Worm (Caenorhabditis elegans): ENCODE measurements around the gene set-1.

Gene set-1

DNA sequence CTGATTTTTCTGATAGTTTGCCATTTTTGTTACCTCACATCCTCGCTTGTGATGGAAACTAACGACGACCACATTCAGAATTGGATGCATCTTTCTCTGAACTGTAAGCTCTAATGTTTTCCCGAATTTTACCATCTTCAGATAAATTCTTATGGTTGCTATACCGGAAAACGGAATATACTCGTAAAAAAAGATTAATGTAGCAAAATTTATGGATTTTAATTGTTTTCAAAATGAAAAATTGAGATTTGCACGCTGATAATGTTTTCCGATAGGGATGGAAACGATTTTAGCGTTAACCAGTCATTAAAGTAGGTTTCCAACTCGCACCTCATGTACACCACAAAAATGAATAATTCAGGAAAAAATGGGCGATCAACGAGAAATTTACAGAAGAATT is 1.6 kb downstream of the set-1 start, which contains the start of gene T26A5.6:
Gene T26A5.6, minus strand, starts transcription at position 101 of the 400 bp plus-strand sequence.
- TF ChIP-seq madf-5 (GFP tag; IDR thresholded peaks at IDR 0.05): no peak
- no peak for TF ChIP-seq aly-2 (tag; optimal IDR thresholded peaks at IDR 0.05)
- TF ChIP-seq mdt-29 (GFP tag; IDR thresholded peaks at IDR 0.05): no peak
- TF ChIP-seq ctbp-1 (GFP tag; IDR thresholded peaks at IDR 0.05): no peak
- TF ChIP-seq ztf-11 (tag; optimal IDR thresholded peaks at IDR 0.05): no peak
- no peak for TF ChIP-seq Y75B8A.6 (GFP tag; IDR thresholded peaks at IDR 0.05)
- TF ChIP-seq dmd-9 (GFP tag; IDR thresholded peaks at IDR 0.05): no peak
- TF ChIP-seq duxl-1 (tag; optimal IDR thresholded peaks at IDR 0.05; ENCODE audit: poor library complexity): no peak
- no peak for TF ChIP-seq nhr-76 (tag; optimal IDR thresholded peaks at IDR 0.05)

DNA sequence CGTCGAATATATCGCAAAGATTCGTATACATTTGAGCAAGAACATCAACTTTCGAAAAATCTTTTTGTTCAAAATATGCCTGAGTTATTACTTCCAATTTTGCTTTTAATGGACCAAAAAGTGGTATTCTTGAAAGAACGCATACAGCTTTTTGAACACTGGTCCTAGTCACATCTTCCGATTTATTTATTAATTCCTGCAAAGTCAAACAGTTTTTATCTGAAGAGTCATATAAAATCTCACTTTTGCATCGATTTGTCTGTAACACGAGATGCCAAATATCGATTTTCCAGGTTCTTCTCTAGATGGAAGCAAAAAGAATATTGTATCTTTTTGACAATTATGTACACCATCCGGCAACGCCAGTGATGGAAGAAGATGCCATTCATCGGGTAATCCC is 2.3 kb downstream of the set-1 start:
- TF ChIP-seq aha-1 (tag): peak; percentile 96
- no peak for TF ChIP-seq ctbp-1 (GFP tag; IDR thresholded peaks at IDR 0.05)
- peak; percentile 4 for TF ChIP-seq nhr-102 (tag; optimal IDR thresholded peaks at IDR 0.05)

DNA sequence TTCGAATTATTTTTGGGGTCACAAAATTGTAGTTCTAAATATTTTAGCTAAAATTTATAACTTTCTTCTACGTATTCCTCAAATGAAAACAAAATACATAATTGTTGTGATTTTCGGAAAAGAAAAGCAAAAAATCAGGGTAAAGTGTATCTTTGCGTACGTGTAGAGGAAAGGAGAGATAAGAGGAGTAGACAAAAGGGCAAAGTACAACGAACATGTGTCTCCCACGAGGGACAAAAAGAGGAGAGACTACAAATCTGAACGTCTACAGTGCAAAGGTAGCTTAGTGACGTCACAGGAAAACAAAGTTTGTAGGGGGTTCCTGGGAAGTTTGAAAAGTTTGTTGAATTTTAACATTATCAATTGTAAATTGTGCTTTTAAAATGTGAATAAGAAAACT is 4.7 kb downstream of the set-1 start:
- TF ChIP-seq nhr-102 (tag; optimal IDR thresholded peaks at IDR 0.05) (peak; percentile 26), ces-1 (GFP tag; optimal IDR thresholded peaks at IDR 0.05) (no peak), ceh-28 (tag; optimal IDR thresholded peaks at IDR 0.05) (no peak), nhr-48 (tag; optimal IDR thresholded peaks at IDR 0.05) (peak; percentile 89), ceh-20 (GFP tag; IDR thresholded peaks at IDR 0.05) (no peak), nhr-28 (tag; optimal IDR thresholded peaks at IDR 0.05) (peak; percentile 93), ceh-82 (tag; optimal IDR thresholded peaks at IDR 0.05) (no peak), hif-1 (tag; optimal IDR thresholded peaks at IDR 0.05) (peak; percentile 6 to 63), ctbp-1 (GFP tag; IDR thresholded peaks at IDR 0.05) (no peak), mdl-1 (tag; optimal IDR thresholded peaks at IDR 0.05) (peak; percentile 57 to 93), Y75B8A.6 (GFP tag; IDR thresholded peaks at IDR 0.05) (no peak), zip-11 (GFP tag; IDR thresholded peaks at IDR 0.05) (no peak), madf-5 (GFP tag; IDR thresholded peaks at IDR 0.05) (no peak), vab-7 (GFP tag; IDR thresholded peaks at IDR 0.05) (no peak), mdt-29 (GFP tag; IDR thresholded peaks at IDR 0.05) (no peak), dve-1 (tag; optimal IDR thresholded peaks at IDR 0.05; ENCODE audit: insufficient read depth) (peak; percentile 79), hlh-11 (tag; optimal IDR thresholded peaks at IDR 0.05) (peak; percentile 89), T26A8.4 (GFP tag; IDR thresholded peaks at IDR 0.05) (0 out of 2 replicates have a peak, but pooled peaks have one; percentile 26), fkh-10 (GFP tag; optimal IDR thresholded peaks at IDR 0.05) (no peak), mxl-3 (GFP tag; optimal IDR thresholded peaks at IDR 0.05) (peak; percentile 89), lim-7 (GFP tag; IDR thresholded peaks at IDR 0.05) (no peak), dmd-6 (GFP tag; IDR thresholded peaks at IDR 0.05) (peak; percentile 78), sdz-12 (GFP tag; optimal IDR thresholded peaks at IDR 0.05) (no peak), mes-2 (tag; optimal IDR thresholded peaks at IDR 0.05; ENCODE audit: poor library complexity, severe bottlenecking) (peak; percentile 52), pqm-1 (tag; optimal IDR thresholded peaks at IDR 0.05) (peak; percentile 1), ama-1 (optimal IDR thresholded peaks at IDR 0.05) (peak; percentile 7), zag-1 (tag; optimal IDR thresholded peaks at IDR 0.05) (no peak), ceh-62 (tag; optimal IDR thresholded peaks at IDR 0.05) (no peak), mep-1 (tag; optimal IDR thresholded peaks at IDR 0.05) (peak; percentile 61), lin-15B (tag; optimal IDR thresholded peaks at IDR 0.05) (no peak), F10B5.3 (tag; optimal IDR thresholded peaks at IDR 0.05) (no peak), aha-1 (tag) (peak; percentile 98), jun-1 (tag; optimal IDR thresholded peaks at IDR 0.05) (peak; percentile 36), nhr-6 (tag; optimal IDR thresholded peaks at IDR 0.05) (peak; percentile 33), lin-13 (GFP tag; optimal IDR thresholded peaks at IDR 0.05) (peak; percentile 52), lin-1 (GFP tag; IDR thresholded peaks at IDR 0.05) (peak; percentile 39; the same call in 1 of the 2 replicates), unc-39 (tag; optimal IDR thresholded peaks at IDR 0.05) (no peak), F49E8.2 (tag; optimal IDR thresholded peaks at IDR 0.05; ENCODE audit: borderline replicate concordance) (no peak), ztf-11 (tag; optimal IDR thresholded peaks at IDR 0.05) (no peak), unc-62 (GFP tag; optimal IDR thresholded peaks at IDR 0.05 in 1 of 2) (no peak), unc-62 (tag; optimal IDR thresholded peaks at IDR 0.05) (no peak), ceh-32 (tag; optimal IDR thresholded peaks at IDR 0.05; ENCODE audit: poor library complexity) (no peak), snpc-4 (tag; optimal IDR thresholded peaks at IDR 0.05) (no peak), dpl-1 (GFP tag; optimal IDR thresholded peaks at IDR 0.05) (peak; percentile 33)

All from whole organism, L4 larva.